Worm (Caenorhabditis elegans): ENCODE measurements around the gene F32E10.5.

- TF ChIP-seq ztf-18 (tag; optimal IDR thresholded peaks at IDR 0.05) (no peak), ama-1 (optimal IDR thresholded peaks at IDR 0.05) (no peak), ama-1 (GFP tag; optimal IDR thresholded peaks at IDR 0.05) (no peak), F49E8.2 (tag; optimal IDR thresholded peaks at IDR 0.05; ENCODE audit: insufficient read depth) (no peak), nfya-2 (GFP tag; IDR thresholded peaks at IDR 0.05) (no peak), him-1 (tag; optimal IDR thresholded peaks at IDR 0.05) (no peak), sdz-38 (tag; optimal IDR thresholded peaks at IDR 0.05) (no peak), snpc-3.4 (tag; optimal IDR thresholded peaks at IDR 0.05) (no peak), atf-7 (tag; optimal IDR thresholded peaks at IDR 0.05) (no peak), snpc-4 (GFP tag; optimal IDR thresholded peaks at IDR 0.05) (no peak), snpc-4 (tag; optimal IDR thresholded peaks at IDR 0.05) (no peak), madf-3 (GFP tag; IDR thresholded peaks at IDR 0.05) (no peak), ztf-25 (GFP tag; IDR thresholded peaks at IDR 0.05) (no peak), bed-2 (GFP tag; IDR thresholded peaks at IDR 0.05) (no peak), athp-1 (tag; optimal IDR thresholded peaks at IDR 0.05) (no peak)
These were observed 7.2 kb upstream of the F32E10.5 start for ce11 chrIV:7585273-7585882.

Data from whole organism, young adult.